Worm (Caenorhabditis elegans) whole organism, L4/young adult: ENCODE measurements around the gene Y71H2AM.20.

Source experiments
- W03F9.2 ChIP-seq: fragments of 150-350 bp; optimal IDR thresholded peaks from 2 replicates; lab custom pipeline; 2014; ENCODE audit warnings: missing biosample characterization, missing genetic modification characterization
- dao-5 ChIP-seq: sonication (generic microtip); optimal IDR thresholded peaks from 2 replicates; lab custom pipeline; 2016; ENCODE audit warnings: missing genotype, missing genetic modification characterization, moderate library complexity, missing compliant biosample characterization
- him-1 ChIP-seq: sonication (generic microtip); optimal IDR thresholded peaks from 2 replicates; lab custom pipeline; 2016; ENCODE audit warnings: missing genotype, missing genetic modification reagents, missing genetic modification characterization, missing compliant biosample characterization

Y71H2AM.20 gene

ce11 chrIII:2785840-2786239 is at the start of gene Y71H2AM.20:
Gene Y71H2AM.20 (minus strand): TSS chrIII:2785948.
- peak; percentile 99 for TF ChIP-seq W03F9.2 (tag; lab: Kevin White, UChicago)
- peak; percentile 37 for TF ChIP-seq him-1 (tag; lab: Kevin White, UChicago)
- no peak for TF ChIP-seq dao-5

ce11 chrIII:2834998-2835397 is 49.2 kb upstream of the Y71H2AM.20 start:
- no peak for TF ChIP-seq him-1 (tag; lab: Kevin White, UChicago)
- TF ChIP-seq dao-5: no peak
- TF ChIP-seq W03F9.2 (tag; lab: Kevin White, UChicago): no peak

ce11 chrIII:2834363-2834762 is 48.6 kb upstream of the Y71H2AM.20 start, which contains the start of gene txdc-17:
Gene txdc-17 (plus strand): TSS chrIII:2834663.
- no peak for TF ChIP-seq him-1 (tag; lab: Kevin White, UChicago)
- TF ChIP-seq dao-5: no peak
- TF ChIP-seq W03F9.2 (tag; lab: Kevin White, UChicago): no peak

- no peak for TF ChIP-seq him-1 (tag; lab: Kevin White, UChicago)
- no peak for TF ChIP-seq W03F9.2 (tag; lab: Kevin White, UChicago)
- no peak for TF ChIP-seq dao-5
Observed at ce11 chrIII:2832483-2832882, 46.7 kb upstream of the Y71H2AM.20 start, which contains the start of gene Y71H2AM.29. Gene Y71H2AM.29 (plus strand): TSS chrIII:2832783.

ce11 chrIII:2826770-2827169 is 41.0 kb upstream of the Y71H2AM.20 start, which contains the start of gene Y71H2AM.1:
Gene Y71H2AM.1 (plus strand): TSS chrIII:2827070.
- TF ChIP-seq W03F9.2 (tag; lab: Kevin White, UChicago) (no peak), dao-5 (no peak), him-1 (tag; lab: Kevin White, UChicago) (no peak)

- TF ChIP-seq dao-5 (no peak), him-1 (tag; lab: Kevin White, UChicago) (no peak), W03F9.2 (tag; lab: Kevin White, UChicago) (no peak)
Observed at ce11 chrIII:2818980-2819379, 33.2 kb upstream of the Y71H2AM.20 start, which contains the start of gene pipp-4P. Gene pipp-4P (plus strand): TSS chrIII:2819280.

- TF ChIP-seq him-1 (tag; lab: Kevin White, UChicago): no peak
Observed at ce11 chrIII:2817847-2818246, 32.1 kb upstream of the Y71H2AM.20 start.

ce11 chrIII:2816205-2816923 is 30.6 kb upstream of the Y71H2AM.20 start:
- no peak for TF ChIP-seq W03F9.2 (tag; lab: Kevin White, UChicago)
- no peak for TF ChIP-seq dao-5
- TF ChIP-seq him-1 (tag; lab: Kevin White, UChicago): no peak

ce11 chrIII:2814919-2815554 is 29.3 kb upstream of the Y71H2AM.20 start, which contains the start of gene tufm-1:
Gene tufm-1 (minus strand): TSS chrIII:2814969.
- TF ChIP-seq him-1 (tag; lab: Kevin White, UChicago) (no peak), W03F9.2 (tag; lab: Kevin White, UChicago) (peak; percentile 77)

- no peak for TF ChIP-seq him-1 (tag; lab: Kevin White, UChicago)
- TF ChIP-seq dao-5: no peak
- TF ChIP-seq W03F9.2 (tag; lab: Kevin White, UChicago): no peak
Observed at ce11 chrIII:2811410-2811809, 25.7 kb upstream of the Y71H2AM.20 start.

- no peak for TF ChIP-seq him-1 (tag; lab: Kevin White, UChicago)
- TF ChIP-seq dao-5: no peak
- no peak for TF ChIP-seq W03F9.2 (tag; lab: Kevin White, UChicago)
Observed at ce11 chrIII:2805084-2805483, 19.3 kb upstream of the Y71H2AM.20 start, which contains the start of gene Y71H2AM.3. Gene Y71H2AM.3 (plus strand): TSS chrIII:2805430.

- TF ChIP-seq dao-5 (no peak), W03F9.2 (tag; lab: Kevin White, UChicago) (peak; percentile 47)
Observed at ce11 chrIII:2804461-2804860, 18.7 kb upstream of the Y71H2AM.20 start.

- TF ChIP-seq him-1 (tag; lab: Kevin White, UChicago) (no peak), W03F9.2 (tag; lab: Kevin White, UChicago) (no peak), dao-5 (no peak)
Observed at ce11 chrIII:2801800-2802515, 16.2 kb upstream of the Y71H2AM.20 start, which contains the start of the genes twk-45 and Y71H2AM.25. Gene twk-45 (minus strand): TSS chrIII:2801900. Gene Y71H2AM.25 (plus strand): TSS chrIII:2802465.
